Worm (Caenorhabditis elegans) whole organism, L4 larva: ENCODE data around the gene F46H5.11.

Experiments
- F10B5.3 ChIP-seq: sonication (generic microtip); optimal IDR thresholded peaks from 2 replicates; lab custom pipeline; 2016; ENCODE audit warnings: mild to moderate bottlenecking, missing genetic modification characterization, missing compliant biosample characterization
- F26F4.8 ChIP-seq: fragments of 200-800 bp; sonication (Bioruptor generic); conservative IDR thresholded peaks from 2 replicates; pipeline ENCODE4 v1.3.6; 2022; ENCODE audit warnings: missing genetic modification characterization, missing compliant biosample characterization
- F44E2.7 ChIP-seq: fragments of 200-800 bp; sonication (Bioruptor generic); IDR thresholded peaks from 2 replicates; pipeline ENCODE4 v2.1.2; 2022; ENCODE audit warnings: missing genetic modification characterization, missing compliant biosample characterization
- F49E8.2 ChIP-seq: sonication (generic microtip); optimal IDR thresholded peaks from 2 replicates; lab custom pipeline; 2016; ENCODE audit warnings: missing compliant biosample characterization, mild to moderate bottlenecking, missing genetic modification characterization, borderline replicate concordance
- Y105C5A.15 ChIP-seq: fragments of 200-800 bp; sonication (Bioruptor generic); IDR thresholded peaks from 2 replicates; pipeline ENCODE4 v1.3.6; 2022; ENCODE audit warnings: missing genetic modification characterization, missing compliant biosample characterization
- Y5F2A.4 ChIP-seq: fragments of 200-800 bp; sonication (Bioruptor generic); optimal IDR thresholded peaks from 2 replicates; lab custom pipeline; 2018; ENCODE audit warnings: mild to moderate bottlenecking, missing genetic modification characterization, missing compliant biosample characterization
- ZK546.5 ChIP-seq, 2 experiments: sonication (generic microtip); optimal IDR thresholded peaks; 2 replicates each; lab custom pipeline; 2017; ENCODE audit warnings: missing biosample characterization in 2 of 2, missing genetic modification characterization in 2 of 2
- aly-2 ChIP-seq: sonication (generic microtip); optimal IDR thresholded peaks from 2 replicates; lab custom pipeline; 2018; ENCODE audit warnings: missing biosample characterization, missing genetic modification characterization
- arid-1 ChIP-seq: fragments of 200-800 bp; sonication (Bioruptor generic); conservative IDR thresholded peaks from 2 replicates; pipeline ENCODE4 v1.3.6; 2022; ENCODE audit warnings: missing genetic modification reagents, missing genetic modification characterization, missing compliant biosample characterization
- attf-4 ChIP-seq: sonication (generic microtip); optimal IDR thresholded peaks from 3 replicates; lab custom pipeline; 2017; ENCODE audit warnings: missing biosample characterization, missing genetic modification characterization
- ceh-28 ChIP-seq: fragments of 150-350 bp; optimal IDR thresholded peaks from 2 replicates; lab custom pipeline; 2014; ENCODE audit warnings: missing biosample characterization, missing genetic modification reagents, missing genetic modification characterization
- ceh-62 ChIP-seq: sonication (generic microtip); optimal IDR thresholded peaks from 2 replicates; lab custom pipeline; 2017; ENCODE audit warnings: missing biosample characterization, missing genetic modification characterization
- cey-2 ChIP-seq: sonication (generic microtip); optimal IDR thresholded peaks from 3 replicates; lab custom pipeline; 2017; ENCODE audit warnings: missing genetic modification characterization, mild to moderate bottlenecking, missing compliant biosample characterization, antibody characterized with exemption, borderline replicate concordance; ENCODE audit not compliant: insufficient read depth
- daf-16 ChIP-seq, 3 experiments: sonication (generic microtip); optimal IDR thresholded peaks; 2 replicates each; lab custom pipeline; 2016 to 2017; ENCODE audit warnings: missing genetic modification characterization in 3 of 3, missing genetic modification reagents in 3 of 3, mild to moderate bottlenecking in 2 of 3, missing compliant biosample characterization in 2 of 3, missing biosample characterization in 1 of 3, moderate library complexity in 1 of 3
- daf-19 ChIP-seq: fragments of 200-800 bp; sonication (Bioruptor generic); conservative IDR thresholded peaks from 2 replicates; pipeline ENCODE4 v1.3.6; 2022; ENCODE audit warnings: missing genetic modification characterization, missing compliant biosample characterization
- duxl-1 ChIP-seq: sonication (generic microtip); optimal IDR thresholded peaks from 2 replicates; lab custom pipeline; 2016; ENCODE audit warnings: mild to moderate bottlenecking, missing genetic modification characterization, moderate library complexity, missing compliant biosample characterization; ENCODE audit not compliant: poor library complexity
- dve-1 ChIP-seq: sonication (generic microtip); optimal IDR thresholded peaks from 2 replicates; lab custom pipeline; 2017; ENCODE audit warnings: antibody characterized with exemption, mild to moderate bottlenecking, missing genetic modification characterization, missing compliant biosample characterization; ENCODE audit not compliant: insufficient read depth
- egl-43 ChIP-seq: fragments of 200-800 bp; sonication (Bioruptor generic); IDR thresholded peaks from 2 replicates; pipeline ENCODE4 v1.3.6; 2022; ENCODE audit warnings: missing genetic modification reagents, missing genetic modification characterization, missing compliant biosample characterization
- fkh-10 ChIP-seq: fragments of 150-350 bp; optimal IDR thresholded peaks from 2 replicates; lab custom pipeline; 2014; ENCODE audit warnings: missing biosample characterization, missing genetic modification reagents, missing genetic modification characterization
- hmg-1.1 ChIP-seq: fragments of 200-800 bp; sonication (Bioruptor generic); IDR thresholded peaks from 2 replicates; pipeline ENCODE4 v1.3.6; 2022; ENCODE audit warnings: missing genetic modification reagents, missing genetic modification characterization, missing compliant biosample characterization
- jun-1 ChIP-seq: fragments of 150-350 bp; optimal IDR thresholded peaks from 2 replicates; lab custom pipeline; 2014; ENCODE audit warnings: missing biosample characterization, missing genetic modification reagents, missing genetic modification characterization
- lim-7 ChIP-seq: fragments of 200-800 bp; sonication (Bioruptor generic); IDR thresholded peaks from 2 replicates; pipeline ENCODE4 v1.3.6; 2022; ENCODE audit warnings: missing genetic modification characterization, missing compliant biosample characterization
- lin-13 ChIP-seq: fragments of 150-350 bp; optimal IDR thresholded peaks from 2 replicates; lab custom pipeline; 2014; ENCODE audit warnings: missing biosample characterization, missing genetic modification reagents, missing genetic modification characterization
- lin-15B ChIP-seq: fragments of 150-350 bp; sonication (generic microtip); optimal IDR thresholded peaks from 3 replicates; lab custom pipeline; 2014; ENCODE audit warnings: missing biosample characterization, missing genetic modification characterization
- lin-29 ChIP-seq: fragments of 200-800 bp; sonication (Bioruptor generic); IDR thresholded peaks from 2 replicates; pipeline ENCODE4 v1.3.6; 2022; ENCODE audit warnings: missing genetic modification reagents, missing genetic modification characterization, missing compliant biosample characterization
- mdl-1 ChIP-seq, 2 experiments: fragments of 150-350 bp in 1 of 2; sonication (generic microtip) in 1 of 2; optimal IDR thresholded peaks; 2 replicates each; lab custom pipeline; 2014 to 2017; ENCODE audit warnings: missing biosample characterization in 2 of 2, missing genetic modification characterization in 2 of 2
- mdt-29 ChIP-seq: fragments of 200-800 bp; sonication (Bioruptor generic); IDR thresholded peaks from 2 replicates; pipeline ENCODE4 v1.3.6; 2022; ENCODE audit warnings: missing genetic modification reagents, missing genetic modification characterization, missing compliant biosample characterization
- mep-1 ChIP-seq: fragments of 150-350 bp; sonication (generic microtip); optimal IDR thresholded peaks from 3 replicates; lab custom pipeline; 2014; ENCODE audit warnings: missing biosample characterization, missing genetic modification characterization
- mxl-2 ChIP-seq: fragments of 200-800 bp; sonication (Bioruptor generic); conservative IDR thresholded peaks from 2 replicates; pipeline ENCODE4 v1.3.6; 2022; ENCODE audit warnings: missing genetic modification reagents, missing genetic modification characterization, missing compliant biosample characterization
- nhr-10 ChIP-seq: fragments of 150-350 bp; optimal IDR thresholded peaks from 2 replicates; lab custom pipeline; 2014; ENCODE audit warnings: missing biosample characterization, missing genetic modification characterization
- nhr-102 ChIP-seq: sonication (generic microtip); optimal IDR thresholded peaks from 2 replicates; lab custom pipeline; 2016; ENCODE audit warnings: mild to moderate bottlenecking, missing genetic modification characterization, moderate library complexity, missing compliant biosample characterization
- nhr-111 ChIP-seq: fragments of 200-800 bp; sonication (Bioruptor generic); optimal IDR thresholded peaks from 2 replicates; lab custom pipeline; 2018; ENCODE audit warnings: mild to moderate bottlenecking, missing genetic modification characterization, missing compliant biosample characterization
- nhr-41 ChIP-seq: fragments of 200-800 bp; sonication (Bioruptor generic); IDR thresholded peaks from 2 replicates; pipeline ENCODE4 v1.3.6; 2022; ENCODE audit warnings: missing genetic modification reagents, missing genetic modification characterization, missing compliant biosample characterization
- nhr-76 ChIP-seq: fragments of 150-350 bp; optimal IDR thresholded peaks from 2 replicates; lab custom pipeline; 2014; ENCODE audit warnings: missing biosample characterization, missing genetic modification characterization
- pha-4 ChIP-seq, 2 experiments: fragments of 150-350 bp in 1 of 2; fragments of 200-800 bp in 1 of 2; sonication (Bioruptor generic) in 1 of 2; IDR thresholded peaks in 1 of 2; optimal IDR thresholded peaks in 1 of 2; 2 replicates each; pipeline versions ENCODE4 v1.3.6 to Lab custom; 2014 to 2022; ENCODE audit warnings: missing genetic modification characterization in 2 of 2, missing genetic modification reagents in 2 of 2, missing biosample characterization in 1 of 2, missing compliant biosample characterization in 1 of 2
- php-3 ChIP-seq: fragments of 200-800 bp; sonication (Bioruptor generic); IDR thresholded peaks from 2 replicates; pipeline ENCODE4 v1.3.6; 2022; ENCODE audit warnings: missing genetic modification reagents, missing genetic modification characterization, missing compliant biosample characterization
- rbr-2 ChIP-seq: sonication (generic microtip); optimal IDR thresholded peaks from 2 replicates; lab custom pipeline; 2016; ENCODE audit warnings: missing genotype, missing genetic modification characterization, missing compliant biosample characterization
- skn-1 ChIP-seq: fragments of 150-350 bp; optimal IDR thresholded peaks from 2 replicates; lab custom pipeline; 2014; ENCODE audit warnings: missing biosample characterization, missing genetic modification characterization
- spr-1 ChIP-seq: sonication (generic microtip); optimal IDR thresholded peaks from 2 replicates; lab custom pipeline; 2016; ENCODE audit warnings: mild to moderate bottlenecking, missing genetic modification characterization, missing compliant biosample characterization
- spr-3 ChIP-seq: fragments of 200-800 bp; sonication (Bioruptor generic); optimal IDR thresholded peaks from 2 replicates; lab custom pipeline; 2018; ENCODE audit warnings: mild to moderate bottlenecking, missing genetic modification characterization, missing compliant biosample characterization
- tag-97 ChIP-seq: fragments of 200-800 bp; sonication (Bioruptor generic); IDR thresholded peaks from 2 replicates; pipeline ENCODE4 v1.3.6; 2022; ENCODE audit warnings: missing genetic modification characterization, missing compliant biosample characterization
- unc-130 ChIP-seq: sonication (generic microtip); optimal IDR thresholded peaks from 2 replicates; lab custom pipeline; 2016; ENCODE audit warnings: missing genetic modification reagents, missing genetic modification characterization, missing compliant biosample characterization
- unc-39 ChIP-seq: sonication (generic microtip); optimal IDR thresholded peaks from 2 replicates; lab custom pipeline; 2017; ENCODE audit warnings: missing biosample characterization, missing genetic modification characterization
- unc-62 ChIP-seq, 3 experiments: fragments of 150-350 bp in 1 of 3; sonication (generic microtip); optimal IDR thresholded peaks in 2 of 3; peaks in 1 of 3; 1 replicate in 1 of 3; 2 replicates in 2 of 3; lab custom pipeline; 2014 to 2017; ENCODE audit warnings: missing biosample characterization in 3 of 3, missing genetic modification characterization in 3 of 3, missing genetic modification reagents in 3 of 3, missing genotype in 1 of 3
- vab-7 ChIP-seq: fragments of 200-800 bp; sonication (Bioruptor generic); IDR thresholded peaks from 2 replicates; pipeline ENCODE4 v1.3.6; 2022; ENCODE audit warnings: missing genetic modification reagents, missing genetic modification characterization, missing compliant biosample characterization
- zfp-2 ChIP-seq: sonication (generic microtip); optimal IDR thresholded peaks from 2 replicates; lab custom pipeline; 2016; ENCODE audit warnings: mild to moderate bottlenecking, missing genetic modification characterization, missing compliant biosample characterization
- zip-2 ChIP-seq: fragments of 150-350 bp; optimal IDR thresholded peaks from 2 replicates; lab custom pipeline; 2014; ENCODE audit warnings: missing biosample characterization, missing genetic modification characterization

Gene F46H5.11

ce11 chrX:7271968-7272367 lies at the start of gene F46H5.11:
Gene F46H5.11 (minus strand): TSS chrX:7272068.
- TF ChIP-seq fkh-10 (GFP tag; lab: Kevin White, UChicago) = no peak
- no peak for TF ChIP-seq ZK546.5 (tag; optimal IDR thresholded peaks at IDR 0.05; lab: Kevin White, UChicago)

- no peak for TF ChIP-seq rbr-2 (tag; lab: Kevin White, UChicago)
- TF ChIP-seq nhr-10 (tag; lab: Kevin White, UChicago) = peak; percentile 12
- no peak for TF ChIP-seq pha-4 (GFP tag; IDR thresholded peaks at IDR 0.05; lab: Robert Waterston, UW)
- TF ChIP-seq pha-4 (tag; optimal IDR thresholded peaks at IDR 0.05; lab: Kevin White, UChicago) = no peak
- TF ChIP-seq ceh-28 (tag; lab: Kevin White, UChicago) = no peak
- peak; percentile 19 for TF ChIP-seq mep-1 (tag; lab: Kevin White, UChicago)
- TF ChIP-seq ceh-62 = no peak
- peak; percentile 39 for TF ChIP-seq nhr-102 (tag; lab: Kevin White, UChicago)
- no peak for TF ChIP-seq F10B5.3 (tag; lab: Kevin White, UChicago)
- no peak for TF ChIP-seq tag-97 (GFP tag; lab: Robert Waterston, UW)
- no peak for TF ChIP-seq mdt-29 (GFP tag; lab: Robert Waterston, UW)
- TF ChIP-seq F49E8.2 (tag; lab: Kevin White, UChicago) = no peak
- TF ChIP-seq zip-2 (tag; lab: Kevin White, UChicago) = no peak
- no peak for TF ChIP-seq spr-3
- TF ChIP-seq F44E2.7 = no peak
- TF ChIP-seq F26F4.8 (GFP tag; lab: Robert Waterston, UW) = no peak
- TF ChIP-seq zfp-2 (tag; lab: Kevin White, UChicago) = no peak
- no peak for TF ChIP-seq ZK546.5 (tag; optimal IDR thresholded peaks at IDR 0.05; lab: Kevin White, UChicago)
- no peak for TF ChIP-seq vab-7 (GFP tag; lab: Robert Waterston, UW)
- no peak for TF ChIP-seq nhr-76 (tag; lab: Kevin White, UChicago)
- no peak for TF ChIP-seq hmg-1.1 (GFP tag; lab: Robert Waterston, UW)
- TF ChIP-seq daf-16 (GFP tag; optimal IDR thresholded peaks at IDR 0.05; lab: Kevin White, UChicago) = no peak
- peak; percentile 95 for TF ChIP-seq daf-16 (tag; optimal IDR thresholded peaks at IDR 0.05; lab: Kevin White, UChicago)
- TF ChIP-seq skn-1 (tag; lab: Kevin White, UChicago) = no peak
- no peak for TF ChIP-seq jun-1
- no peak for TF ChIP-seq lim-7 (GFP tag; lab: Robert Waterston, UW)
- no peak for TF ChIP-seq nhr-111 (GFP tag; lab: Kevin White, UChicago)
- TF ChIP-seq dve-1 (tag; lab: Kevin White, UChicago) = peak; percentile 76
- TF ChIP-seq lin-15B (tag; lab: Kevin White, UChicago) = no peak
- TF ChIP-seq php-3 (GFP tag; lab: Robert Waterston, UW) = peak; percentile 90
- TF ChIP-seq lin-13 (GFP tag; lab: Kevin White, UChicago) = no peak
- peak in 1 of 2 experiments; percentile 62 for TF ChIP-seq unc-62 (GFP tag; optimal IDR thresholded peaks at IDR 0.05 in 1 of 2; lab: Kevin White, UChicago)
- no peak for TF ChIP-seq unc-62 (tag; optimal IDR thresholded peaks at IDR 0.05; lab: Kevin White, UChicago)
- no peak for TF ChIP-seq Y5F2A.4 (GFP tag; lab: Kevin White, UChicago)
- TF ChIP-seq mdl-1 (tag; optimal IDR thresholded peaks at IDR 0.05; lab: Kevin White, UChicago) = peak in 1 of 2 experiments; percentile 67
- TF ChIP-seq nhr-41 = no peak
- TF ChIP-seq egl-43 = no peak
- no peak for TF ChIP-seq attf-4 (tag; lab: Kevin White, UChicago)
- TF ChIP-seq Y105C5A.15 (GFP tag; lab: Robert Waterston, UW) = no peak
- no peak for TF ChIP-seq mxl-2 (GFP tag; lab: Robert Waterston, UW)
- TF ChIP-seq daf-19 (GFP tag; lab: Robert Waterston, UW) = no peak
- TF ChIP-seq unc-39 (tag; lab: Kevin White, UChicago) = no peak
- TF ChIP-seq duxl-1 (tag; lab: Kevin White, UChicago) = no peak
- TF ChIP-seq lin-29 (GFP tag; lab: Robert Waterston, UW) = no peak
- TF ChIP-seq spr-1 (tag; lab: Kevin White, UChicago) = no peak
- TF ChIP-seq unc-130 (GFP tag; lab: Kevin White, UChicago) = no peak
- no peak for TF ChIP-seq cey-2 (tag; lab: Kevin White, UChicago)
- no peak for TF ChIP-seq aly-2 (tag; lab: Kevin White, UChicago)
- TF ChIP-seq arid-1 (GFP tag; lab: Robert Waterston, UW) = no peak
These were observed 48.3 kb upstream of the F46H5.11 start, which contains the start of gene spp-5 for ce11 chrX:7320115-7320711. Gene spp-5 (minus strand): TSS chrX:7320354.
